Fruit fly (Drosophila melanogaster) whole organism, embryonic: ENCODE measurements around the gene CG4570.
A peak's percentile ranks its signal among the peaks of the same experiment; 100 is the strongest.

Source experiments
- CG10147 ChIP-seq: fragments of 200-800 bp; sonication (Bioruptor generic); optimal IDR thresholded peaks from 2 replicates; lab custom pipeline; 2019; ENCODE audit warnings: missing biosample characterization, mild to moderate bottlenecking, missing genetic modification characterization, moderate library complexity
- CG10959 ChIP-seq: fragments of 200-800 bp; sonication (Bioruptor generic); IDR thresholded peaks from 2 replicates; pipeline ENCODE4 v1.3.6; 2022; ENCODE audit warnings: missing biosample characterization, missing genetic modification characterization
- CG11504 ChIP-seq: fragments of 200-800 bp; sonication (Bioruptor generic); optimal IDR thresholded peaks from 3 replicates; lab custom pipeline; 2019; ENCODE audit warnings: missing biosample characterization, mild to moderate bottlenecking, missing genetic modification characterization, moderate library complexity
- CG12769 ChIP-seq: fragments of 200-800 bp; sonication (Bioruptor generic); optimal IDR thresholded peaks from 2 replicates; lab custom pipeline; 2019; ENCODE audit warnings: missing biosample characterization, mild to moderate bottlenecking, missing genetic modification characterization, moderate library complexity
- CG15269 ChIP-seq: fragments of 200-800 bp; sonication (Bioruptor generic); optimal IDR thresholded peaks from 2 replicates; lab custom pipeline; 2018; ENCODE audit warnings: missing biosample characterization, mild to moderate bottlenecking, missing genetic modification characterization, moderate library complexity
- CG15514 ChIP-seq: fragments of 200-800 bp; sonication (Bioruptor generic); optimal IDR thresholded peaks from 3 replicates; lab custom pipeline; 2017; ENCODE audit warnings: missing biosample characterization, missing genetic modification characterization, mild to moderate bottlenecking, moderate library complexity, missing genetic modification reagents
- CG1647 ChIP-seq: fragments of 200-800 bp; sonication (Bioruptor generic); optimal IDR thresholded peaks from 3 replicates; lab custom pipeline; 2016; ENCODE audit warnings: missing biosample characterization, missing genetic modification characterization
- CG2120 ChIP-seq: fragments of 200-800 bp; sonication (Bioruptor generic); optimal IDR thresholded peaks from 3 replicates; lab custom pipeline; 2016; ENCODE audit warnings: missing biosample characterization, missing genetic modification characterization
- CG2712 ChIP-seq: fragments of 200-800 bp; optimal IDR thresholded peaks from 3 replicates; lab custom pipeline; 2019; ENCODE audit warnings: missing biosample characterization, mild to moderate bottlenecking, missing genetic modification characterization, moderate library complexity
- CG31441 ChIP-seq: fragments of 200-800 bp; sonication (Bioruptor generic); IDR thresholded peaks from 2 replicates; pipeline ENCODE4 v1.3.6; 2022; ENCODE audit warnings: missing biosample characterization, missing genetic modification characterization
- CG3407 ChIP-seq: fragments of 200-800 bp; sonication (Bioruptor generic); optimal IDR thresholded peaks from 2 replicates; lab custom pipeline; 2018; ENCODE audit warnings: missing biosample characterization, mild to moderate bottlenecking, missing genetic modification characterization
- CG34376 ChIP-seq: fragments of 200-800 bp; sonication (Bioruptor generic); optimal IDR thresholded peaks from 2 replicates; lab custom pipeline; 2018; ENCODE audit warnings: missing biosample characterization, mild to moderate bottlenecking, missing genetic modification characterization
- CG3847 ChIP-seq: fragments of 200-800 bp; sonication (Bioruptor generic); IDR thresholded peaks from 2 replicates; pipeline ENCODE4 v1.3.6; 2022; ENCODE audit warnings: missing biosample characterization, missing genetic modification characterization
- CG6765 ChIP-seq: fragments of 200-800 bp; sonication (Bioruptor generic); optimal IDR thresholded peaks from 3 replicates; lab custom pipeline; 2017; ENCODE audit warnings: missing biosample characterization, mild to moderate bottlenecking, missing genetic modification characterization
- CG7987 ChIP-seq: fragments of 200-800 bp; sonication (Bioruptor generic); optimal IDR thresholded peaks from 2 replicates; lab custom pipeline; 2018; ENCODE audit warnings: missing biosample characterization, mild to moderate bottlenecking, missing genetic modification characterization, moderate library complexity
- CG8478 ChIP-seq: fragments of >200 bp; optimal IDR thresholded peaks from 2 replicates; lab custom pipeline; 2018
- CG8924 ChIP-seq: fragments of 200-800 bp; optimal IDR thresholded peaks from 3 replicates; lab custom pipeline; 2019; ENCODE audit warnings: missing biosample characterization, mild to moderate bottlenecking, missing genetic modification characterization, moderate library complexity
- Dll ChIP-seq: fragments of 200-800 bp; sonication (Bioruptor generic); IDR thresholded peaks from 4 replicates; pipeline ENCODE4 v1.3.6; 2022; ENCODE audit warnings: missing biosample characterization, missing genetic modification characterization; ENCODE audit not compliant: partially characterized antibody
- Ets97D ChIP-seq: fragments of 200-800 bp; sonication (Bioruptor generic); optimal IDR thresholded peaks from 3 replicates; lab custom pipeline; 2016; ENCODE audit warnings: missing biosample characterization, missing genetic modification characterization
- H2.0 ChIP-seq: fragments of 200-800 bp; sonication (Bioruptor generic); IDR thresholded peaks from 2 replicates; pipeline ENCODE4 v1.3.6; 2022; ENCODE audit warnings: missing biosample characterization, missing genetic modification characterization
- HLH54F ChIP-seq: fragments of 200-800 bp; sonication (Bioruptor generic); optimal IDR thresholded peaks from 3 replicates; lab custom pipeline; 2016; ENCODE audit warnings: missing biosample characterization, missing genetic modification characterization
- HLHmδ ChIP-seq: fragments of 200-800 bp; sonication (Bioruptor generic); optimal IDR thresholded peaks from 2 replicates; lab custom pipeline; 2018; ENCODE audit warnings: missing biosample characterization, mild to moderate bottlenecking, missing genetic modification characterization, moderate library complexity
- Hr78 ChIP-seq, 2 experiments: fragments of 200-800 bp in 1 of 2; fragments of >200 bp in 1 of 2; sonication (Bioruptor generic) in 1 of 2; optimal IDR thresholded peaks; 2 replicates each; lab custom pipeline; 2017 to 2019; ENCODE audit warnings: missing biosample characterization in 2 of 2, missing genetic modification characterization in 2 of 2, mild to moderate bottlenecking in 1 of 2, moderate library complexity in 1 of 2
- NfI ChIP-seq: fragments of 200-800 bp; sonication (Bioruptor generic); optimal IDR thresholded peaks from 3 replicates; lab custom pipeline; 2018; ENCODE audit warnings: missing biosample characterization, mild to moderate bottlenecking, missing genetic modification characterization, moderate library complexity
- Poxn ChIP-seq: fragments of 200-800 bp; sonication (Bioruptor generic); IDR thresholded peaks from 2 replicates; pipeline ENCODE4 v1.3.6; 2022; ENCODE audit warnings: missing biosample characterization, missing genetic modification characterization
- Sin3A ChIP-seq: fragments of >200 bp; optimal IDR thresholded peaks from 2 replicates; lab custom pipeline; 2018
- ato ChIP-seq: fragments of 200-800 bp; sonication (Bioruptor generic); IDR thresholded peaks from 2 replicates; pipeline ENCODE4 v1.3.6; 2022; ENCODE audit warnings: missing biosample characterization, missing genetic modification characterization; ENCODE audit not compliant: partially characterized antibody
- bab2 ChIP-seq: fragments of 200-800 bp; sonication (Bioruptor generic); optimal IDR thresholded peaks from 2 replicates; lab custom pipeline; 2016; ENCODE audit warnings: missing biosample characterization, missing genetic modification characterization
- bowl ChIP-seq: fragments of 200-800 bp; sonication (Bioruptor generic); IDR thresholded peaks from 2 replicates; pipeline ENCODE4 v1.3.6; 2022; ENCODE audit warnings: missing biosample characterization, missing genetic modification characterization
- cato ChIP-seq: fragments of 200-800 bp; sonication (Bioruptor generic); optimal IDR thresholded peaks from 2 replicates; lab custom pipeline; 2016; ENCODE audit warnings: missing biosample characterization, missing genetic modification characterization, borderline replicate concordance
- crp ChIP-seq, 2 experiments: fragments of 200-800 bp; sonication (Bioruptor generic); optimal IDR thresholded peaks; 2 replicates in 1 of 2; 3 replicates in 1 of 2; lab custom pipeline; 2017; ENCODE audit warnings: missing biosample characterization in 2 of 2, missing genetic modification characterization in 2 of 2, mild to moderate bottlenecking in 1 of 2, moderate library complexity in 1 of 2
- ems ChIP-seq: fragments of 200-800 bp; sonication (Bioruptor generic); optimal IDR thresholded peaks from 3 replicates; lab custom pipeline; 2016; ENCODE audit warnings: missing biosample characterization, missing genetic modification characterization
- exex ChIP-seq: fragments of 200-800 bp; sonication (Bioruptor generic); optimal IDR thresholded peaks from 4 replicates; lab custom pipeline; 2018; ENCODE audit warnings: missing biosample characterization, mild to moderate bottlenecking, missing genetic modification characterization, moderate library complexity
- hb ChIP-seq: fragments of 200-800 bp; sonication (Bioruptor generic); IDR thresholded peaks from 3 replicates; pipeline ENCODE4 v1.3.6; 2022; ENCODE audit warnings: missing biosample characterization, missing genetic modification characterization; ENCODE audit not compliant: partially characterized antibody
- ind ChIP-seq: fragments of 200-800 bp; sonication (Bioruptor generic); optimal IDR thresholded peaks from 3 replicates; lab custom pipeline; 2016; ENCODE audit warnings: missing biosample characterization, missing genetic modification characterization
- lbe ChIP-seq: fragments of 200-800 bp; sonication (Bioruptor generic); optimal IDR thresholded peaks from 2 replicates; lab custom pipeline; 2016; ENCODE audit warnings: missing biosample characterization, mild to moderate bottlenecking, missing genetic modification characterization
- lilli ChIP-seq: fragments of 200-800 bp; sonication (Bioruptor generic); optimal IDR thresholded peaks from 3 replicates; lab custom pipeline; 2016; ENCODE audit warnings: missing biosample characterization, missing genetic modification characterization
- mirr ChIP-seq: fragments of 200-800 bp; sonication (Bioruptor generic); optimal IDR thresholded peaks from 3 replicates; lab custom pipeline; 2018; ENCODE audit warnings: missing biosample characterization, mild to moderate bottlenecking, missing genetic modification characterization
- p53 ChIP-seq: fragments of 200-800 bp; sonication (Bioruptor generic); optimal IDR thresholded peaks from 2 replicates; lab custom pipeline; 2016; ENCODE audit warnings: missing biosample characterization, missing genetic modification characterization
- pnt ChIP-seq: fragments of 200-800 bp; sonication (Bioruptor generic); optimal IDR thresholded peaks from 3 replicates; lab custom pipeline; 2016; ENCODE audit warnings: missing biosample characterization, missing genetic modification characterization
- pros ChIP-seq: fragments of 200-800 bp; sonication (Bioruptor generic); optimal IDR thresholded peaks from 3 replicates; lab custom pipeline; 2019; ENCODE audit warnings: missing biosample characterization, mild to moderate bottlenecking, missing genetic modification characterization, moderate library complexity
- row ChIP-seq: fragments of 200-800 bp; sonication (Bioruptor generic); IDR thresholded peaks from 3 replicates; pipeline ENCODE4 v1.3.6; 2022; ENCODE audit warnings: missing biosample characterization, missing genetic modification characterization
- sd ChIP-seq: fragments of 200-800 bp; sonication (Bioruptor generic); optimal IDR thresholded peaks from 3 replicates; lab custom pipeline; 2018; ENCODE audit warnings: missing biosample characterization, mild to moderate bottlenecking, missing genetic modification characterization, moderate library complexity
- shn ChIP-seq: fragments of 200-800 bp; sonication (Bioruptor generic); optimal IDR thresholded peaks from 3 replicates; lab custom pipeline; 2016; ENCODE audit warnings: missing biosample characterization, missing genetic modification characterization
- slbo ChIP-seq: fragments of 200-800 bp; sonication (Bioruptor generic); IDR thresholded peaks from 2 replicates; pipeline ENCODE4 v1.3.6; 2022; ENCODE audit warnings: missing biosample characterization, missing genetic modification characterization
- sob ChIP-seq: fragments of 200-800 bp; sonication (Bioruptor generic); IDR thresholded peaks from 2 replicates; pipeline ENCODE4 v1.3.6; 2022; ENCODE audit warnings: missing biosample characterization, missing genetic modification characterization
- sr ChIP-seq: fragments of 200-800 bp; sonication (Bioruptor generic); IDR thresholded peaks from 3 replicates; pipeline ENCODE4 v1.3.6; 2022; ENCODE audit warnings: missing biosample characterization, missing genetic modification characterization
- sug ChIP-seq: fragments of 200-800 bp; optimal IDR thresholded peaks from 2 replicates; lab custom pipeline; 2019; ENCODE audit warnings: missing biosample characterization, mild to moderate bottlenecking, missing genetic modification characterization, moderate library complexity
- zen2 ChIP-seq: fragments of 200-800 bp; sonication (Bioruptor generic); IDR thresholded peaks from 3 replicates; pipeline ENCODE4 v1.3.6; 2022; ENCODE audit warnings: missing biosample characterization, missing genetic modification characterization; ENCODE audit not compliant: partially characterized antibody

The CG4570 gene

DNA sequence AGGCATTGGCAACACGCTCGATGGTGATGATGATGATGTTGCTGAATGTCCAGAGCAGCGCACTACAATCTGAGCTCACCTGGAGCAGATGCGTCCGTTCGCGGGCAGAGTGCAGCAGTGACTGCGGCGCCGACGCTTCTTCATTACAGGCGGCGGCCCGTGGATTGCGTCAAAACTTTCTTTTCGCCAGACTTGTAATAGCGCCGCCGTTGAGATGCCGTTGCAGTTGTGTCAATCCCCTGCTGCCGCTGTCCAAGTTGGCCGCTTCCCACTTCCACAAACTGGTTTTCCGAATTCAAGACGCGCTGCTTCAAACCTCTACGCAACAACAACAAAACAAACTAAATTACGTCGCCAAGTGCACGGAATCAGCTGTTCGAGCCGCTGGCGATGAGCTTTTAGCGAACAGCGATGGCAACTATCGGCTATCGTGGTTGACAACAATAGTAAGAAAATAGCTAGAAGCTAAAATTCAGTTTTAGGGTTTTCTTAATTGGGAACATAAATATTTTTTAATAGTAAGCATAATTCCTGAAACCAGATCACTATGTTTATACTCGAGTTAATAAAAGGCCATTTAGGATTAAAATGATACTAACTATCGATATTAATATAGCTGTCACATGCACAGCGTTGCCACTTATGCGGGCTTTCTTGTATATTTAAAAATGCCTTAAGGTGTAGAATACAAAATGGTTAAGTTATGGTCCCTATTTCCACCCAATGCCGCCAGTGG, 25.4 kb downstream of the CG4570 start, which contains the start of gene Tpc1 (continued):
- peak; percentile 14 for TF ChIP-seq ind
- no peak; the same call in 1 of the 2 replicates for TF ChIP-seq sob (GFP tag; lab: Robert Waterston, UW)
- TF ChIP-seq Ets97D (GFP tag; lab: Kevin White, UChicago), result peak; percentile 51
- TF ChIP-seq CG12769 (tag; lab: Kevin White, UChicago), result peak; percentile 49
- TF ChIP-seq CG3407 (GFP tag; lab: Kevin White, UChicago), result no peak
- peak; percentile 58 for TF ChIP-seq CG15514
- TF ChIP-seq pros (GFP tag; lab: Kevin White, UChicago), result peak; percentile 90
- peak; percentile 93 for TF ChIP-seq row (GFP tag; lab: Robert Waterston, UW)
- TF ChIP-seq HLHmδ (GFP tag; lab: Kevin White, UChicago), result peak; percentile 36
- peak; percentile 46; the same call in 1 of the 2 replicates for TF ChIP-seq slbo (GFP tag; lab: Robert Waterston, UW)
- TF ChIP-seq Hr78 (GFP tag; optimal IDR thresholded peaks at IDR 0.05; lab: Kevin White, UChicago), result peak in 1 of 2 experiments; percentile 28
- peak; percentile 22; the same call in 1 of the 3 replicates for TF ChIP-seq sr (GFP tag; lab: Robert Waterston, UW)
- peak; percentile 24 for TF ChIP-seq bab2 (GFP tag; lab: Kevin White, UChicago)
- peak; percentile 79 for TF ChIP-seq Sin3A (lab: Kevin White, UChicago)
- TF ChIP-seq CG6765 (GFP tag; lab: Kevin White, UChicago), result no peak
- peak; percentile 43 for TF ChIP-seq ems
- peak; percentile 23; the same call in 1 of the 2 replicates for TF ChIP-seq CG31441 (GFP tag; lab: Robert Waterston, UW)
- TF ChIP-seq NfI (GFP tag; lab: Kevin White, UChicago), result peak; percentile 28
- TF ChIP-seq p53 (GFP tag; lab: Kevin White, UChicago), result no peak
- TF ChIP-seq bowl (GFP tag; lab: Robert Waterston, UW), result no peak
- TF ChIP-seq CG8478 (lab: Kevin White, UChicago), result no peak
- no peak for TF ChIP-seq CG10959 (GFP tag; lab: Robert Waterston, UW)
- peak; percentile 51 for TF ChIP-seq CG34376 (GFP tag; lab: Kevin White, UChicago)
- no peak for TF ChIP-seq cato (GFP tag; lab: Kevin White, UChicago)
- TF ChIP-seq HLH54F (GFP tag; lab: Kevin White, UChicago), result peak; percentile 62
- TF ChIP-seq CG10147 (GFP tag; lab: Kevin White, UChicago), result peak; percentile 46
- peak; percentile 74 for TF ChIP-seq lilli
- peak; percentile 73 for TF ChIP-seq CG2120
- peak; percentile 56 for TF ChIP-seq CG2712 (tag; lab: Kevin White, UChicago)
- peak; percentile 10 for TF ChIP-seq shn (GFP tag; lab: Kevin White, UChicago)
- peak; percentile 16 for TF ChIP-seq exex (tag; lab: Kevin White, UChicago)
- TF ChIP-seq CG8924 (tag; lab: Kevin White, UChicago), result peak; percentile 10
- 0 out of 2 replicates have a peak, but pooled peaks have one; percentile 10 for TF ChIP-seq H2.0
- peak; percentile 98 for TF ChIP-seq Dll (GFP tag; lab: Robert Waterston, UW)
- TF ChIP-seq ato (GFP tag; lab: Robert Waterston, UW), result peak; percentile 35
- peak; percentile 2 for TF ChIP-seq CG15269 (tag; lab: Kevin White, UChicago)
- TF ChIP-seq CG3847 (GFP tag; lab: Robert Waterston, UW), result peak; percentile 49; the same call in 1 of the 2 replicates
- TF ChIP-seq Poxn, result no peak
- no peak for TF ChIP-seq mirr (GFP tag; lab: Kevin White, UChicago)
- TF ChIP-seq lbe (GFP tag; lab: Kevin White, UChicago), result peak; percentile 26
- peak; percentile 71 for TF ChIP-seq hb (GFP tag; lab: Robert Waterston, UW)
- TF ChIP-seq zen2, result peak; percentile 50; the same call in 1 of the 3 replicates
- TF ChIP-seq crp (GFP tag; optimal IDR thresholded peaks at IDR 0.05; lab: Kevin White, UChicago), result peak; percentile 85 to 97
- peak; percentile 88 for TF ChIP-seq CG11504 (tag; lab: Kevin White, UChicago)
- TF ChIP-seq sug (tag; lab: Kevin White, UChicago), result peak; percentile 65
- no peak for TF ChIP-seq pnt
- TF ChIP-seq CG1647 (GFP tag; lab: Kevin White, UChicago), result peak; percentile 9
- TF ChIP-seq sd, result peak; percentile 29
- no peak for TF ChIP-seq CG7987 (GFP tag; lab: Kevin White, UChicago)
